Worm (Caenorhabditis elegans): ENCODE data around the gene F19G12.8.

Gene F19G12.8

DNA sequence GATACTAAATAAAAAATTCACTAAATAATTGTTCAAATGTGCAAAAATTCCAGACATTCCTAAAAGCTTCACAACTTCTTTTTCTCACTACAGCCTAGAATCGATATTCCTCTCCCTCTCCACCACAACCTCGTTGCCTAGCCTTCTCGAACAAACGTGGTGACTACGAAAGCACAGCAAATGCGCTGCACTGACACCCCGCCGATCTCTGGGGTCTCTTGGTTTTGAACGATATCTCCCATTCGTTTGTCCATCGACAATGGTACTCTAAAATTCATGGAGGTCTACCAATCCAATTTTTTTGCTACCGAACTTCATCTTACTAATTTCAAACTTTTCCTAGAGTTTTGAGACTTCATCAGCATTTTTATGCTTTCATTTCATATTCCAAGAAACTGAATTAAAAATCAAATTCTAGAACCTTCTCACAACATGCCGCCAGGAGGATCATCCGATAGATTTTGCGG, 33.3 kb downstream of the F19G12.8 start, which contains the start of gene W05H7.1:
Gene W05H7.1, plus strand, starts transcription at position 417 of the 467 bp plus-strand sequence.
- peak; percentile 62 for TF ChIP-seq pha-4 (tag; optimal IDR thresholded peaks at IDR 0.05)
- no peak for TF ChIP-seq fkh-10 (GFP tag; optimal IDR thresholded peaks at IDR 0.05)
- TF ChIP-seq nhr-76 (tag; optimal IDR thresholded peaks at IDR 0.05), result no peak
- peak; percentile 63 for TF ChIP-seq nhr-25 (tag; optimal IDR thresholded peaks at IDR 0.05)
- no peak for TF ChIP-seq daf-12 (tag; optimal IDR thresholded peaks at IDR 0.05)
- no peak for TF ChIP-seq ceh-28 (tag; optimal IDR thresholded peaks at IDR 0.05)
- TF ChIP-seq mml-1 (tag; optimal IDR thresholded peaks at IDR 0.05), result no peak
- no peak for TF ChIP-seq egl-27 (tag; optimal IDR thresholded peaks at IDR 0.05)
- TF ChIP-seq nfya-1 (tag; optimal IDR thresholded peaks at IDR 0.05; ENCODE audit: insufficient read depth), result peak; percentile 73
- TF ChIP-seq nhr-23 (tag; optimal IDR thresholded peaks at IDR 0.05), result peak; percentile 48
- TF ChIP-seq nhr-237 (tag; optimal IDR thresholded peaks at IDR 0.05), result no peak
- TF ChIP-seq unc-39 (tag; optimal IDR thresholded peaks at IDR 0.05), result no peak
- peak; percentile 42 for TF ChIP-seq egl-5 (tag; optimal IDR thresholded peaks at IDR 0.05)
- TF ChIP-seq elt-2 (tag; optimal IDR thresholded peaks at IDR 0.05), result peak; percentile 15
- no peak for TF ChIP-seq ceh-82 (tag; optimal IDR thresholded peaks at IDR 0.05)
- no peak for TF ChIP-seq pqm-1 (tag; optimal IDR thresholded peaks at IDR 0.05)
- peak; percentile 32 for TF ChIP-seq snpc-4 (tag; optimal IDR thresholded peaks at IDR 0.05)
- peak; percentile 30 for TF ChIP-seq lin-15B (tag; optimal IDR thresholded peaks at IDR 0.05)
- no peak for TF ChIP-seq nhr-67 (tag; optimal IDR thresholded peaks at IDR 0.05)
- TF ChIP-seq nhr-77 (tag; optimal IDR thresholded peaks at IDR 0.05), result no peak
- no peak for TF ChIP-seq fos-1 (tag; optimal IDR thresholded peaks at IDR 0.05)
- TF ChIP-seq lin-39 (tag; optimal IDR thresholded peaks at IDR 0.05), result peak; percentile 58
- TF ChIP-seq R02D3.7 (tag; optimal IDR thresholded peaks at IDR 0.05), result no peak
- TF ChIP-seq ztf-11 (tag; optimal IDR thresholded peaks at IDR 0.05), result no peak
- peak; percentile 56 for TF ChIP-seq hmg-11 (tag; optimal IDR thresholded peaks at IDR 0.05)
- no peak for TF ChIP-seq zag-1 (tag; optimal IDR thresholded peaks at IDR 0.05)
- TF ChIP-seq lsy-12 (tag; optimal IDR thresholded peaks at IDR 0.05), result no peak

DNA sequence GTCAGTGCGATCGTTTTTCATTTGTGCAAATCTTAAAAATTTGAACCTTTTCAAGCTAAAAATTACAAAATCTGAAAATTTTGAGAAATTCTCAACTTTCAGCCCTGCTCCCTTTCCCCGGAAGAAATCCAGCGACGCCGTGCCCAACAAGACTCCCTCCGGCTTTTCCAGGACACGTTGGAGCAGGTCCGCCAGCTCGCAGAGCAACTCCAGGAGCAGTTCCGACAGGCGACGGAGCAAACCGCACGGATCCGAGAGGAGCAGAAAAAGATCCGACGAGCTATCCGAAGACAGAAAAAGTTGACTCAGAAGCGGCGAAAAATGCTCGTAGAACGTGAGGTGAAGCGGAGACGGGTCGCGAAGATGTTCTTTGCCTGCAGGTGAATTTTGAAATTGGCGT, 34.1 kb downstream of the F19G12.8 start:
- TF ChIP-seq lin-39 (tag; optimal IDR thresholded peaks at IDR 0.05) (no peak), unc-62 (GFP tag; optimal IDR thresholded peaks at IDR 0.05) (no peak), ceh-9 (tag; optimal IDR thresholded peaks at IDR 0.05) (no peak), ama-1 (optimal IDR thresholded peaks at IDR 0.05) (no peak), pqm-1 (tag; optimal IDR thresholded peaks at IDR 0.05) (no peak), elt-3 (tag; optimal IDR thresholded peaks at IDR 0.05) (no peak), eor-1 (tag; optimal IDR thresholded peaks at IDR 0.05) (no peak), mdl-1 (tag; optimal IDR thresholded peaks at IDR 0.05) (no peak), ZK546.5 (tag; optimal IDR thresholded peaks at IDR 0.05) (no peak), nhr-11 (tag; optimal IDR thresholded peaks at IDR 0.05) (no peak), fkh-2 (tag; optimal IDR thresholded peaks at IDR 0.05) (no peak), nfya-1 (tag; optimal IDR thresholded peaks at IDR 0.05; ENCODE audit: insufficient read depth) (no peak), ztf-11 (tag; optimal IDR thresholded peaks at IDR 0.05) (no peak), nhr-43 (tag; optimal IDR thresholded peaks at IDR 0.05; ENCODE audit: poor library complexity, severe bottlenecking) (no peak), mml-1 (tag; optimal IDR thresholded peaks at IDR 0.05) (no peak), ceh-16 (tag; optimal IDR thresholded peaks at IDR 0.05) (no peak), ztf-4 (tag; optimal IDR thresholded peaks at IDR 0.05) (no peak), nhr-76 (tag; optimal IDR thresholded peaks at IDR 0.05) (no peak), sea-2 (GFP tag; optimal IDR thresholded peaks at IDR 0.05) (no peak)

DNA sequence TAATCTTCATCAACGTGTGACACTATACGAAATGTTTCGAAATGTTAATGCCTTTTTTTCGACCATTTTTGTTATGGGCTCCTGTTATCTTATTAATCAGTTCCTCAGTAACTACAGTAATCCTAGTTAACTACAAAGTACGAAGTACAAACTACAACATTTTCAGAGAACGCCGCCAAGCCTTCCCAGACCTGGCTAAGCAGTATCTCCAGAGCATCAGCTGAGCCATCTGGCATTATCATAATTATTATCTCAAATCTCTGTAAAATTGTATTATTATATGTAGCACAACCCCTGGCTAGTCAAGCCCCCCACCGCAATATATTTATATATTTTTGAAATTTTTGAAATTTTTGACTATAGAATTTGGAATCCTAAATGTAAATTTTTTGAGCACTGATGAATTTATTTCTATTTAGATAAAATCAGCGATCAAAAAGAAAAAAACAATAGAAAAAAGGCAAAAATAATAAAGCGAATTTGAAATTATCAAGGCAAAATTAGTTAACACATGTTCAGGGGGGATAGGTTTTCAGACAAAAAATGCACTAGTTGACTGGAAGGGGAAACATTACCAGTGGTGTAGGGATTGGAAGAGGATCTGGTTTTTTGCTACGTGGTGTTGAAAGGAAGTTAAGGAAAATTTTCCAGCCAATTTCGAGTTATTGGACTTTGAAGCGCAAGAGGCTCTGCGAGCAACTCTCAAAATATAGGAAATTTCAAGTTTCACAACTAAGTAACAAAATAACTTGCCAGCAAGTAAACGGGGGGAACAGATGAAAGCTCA, 34.9 kb downstream of the F19G12.8 start:
- TF ChIP-seq nhr-23 (tag; optimal IDR thresholded peaks at IDR 0.05) (peak; percentile 1), nhr-25 (tag; optimal IDR thresholded peaks at IDR 0.05) (peak; percentile 6), mdl-1 (tag; optimal IDR thresholded peaks at IDR 0.05) (no peak), lsy-12 (tag; optimal IDR thresholded peaks at IDR 0.05) (peak; percentile 33), skn-1 (tag; optimal IDR thresholded peaks at IDR 0.05) (no peak), pha-4 (tag; optimal IDR thresholded peaks at IDR 0.05) (peak; percentile 22), ama-1 (optimal IDR thresholded peaks at IDR 0.05) (peak; percentile 79)
